Worm (Caenorhabditis elegans) whole organism, late embryonic: Measurements from ENCODE around the gene R107.2.

Source experiments
- ceh-18 ChIP-seq: sonication (generic microtip); optimal IDR thresholded peaks from 2 replicates; lab custom pipeline; 2016; ENCODE audit warnings: missing genetic modification characterization, missing compliant biosample characterization
- ceh-9 ChIP-seq: sonication (generic microtip); optimal IDR thresholded peaks from 2 replicates; lab custom pipeline; 2016; ENCODE audit warnings: mild to moderate bottlenecking, missing genetic modification characterization, inconsistent platforms, missing compliant biosample characterization
- ets-4 ChIP-seq: sonication (generic microtip); optimal IDR thresholded peaks from 2 replicates; lab custom pipeline; 2016; ENCODE audit warnings: missing genetic modification characterization, missing compliant biosample characterization
- fkh-10 ChIP-seq: fragments of 150-350 bp; optimal IDR thresholded peaks from 2 replicates; lab custom pipeline; 2014; ENCODE audit warnings: missing biosample characterization, missing genetic modification reagents, missing genetic modification characterization
- hlh-8 ChIP-seq: sonication (generic microtip); optimal IDR thresholded peaks from 2 replicates; lab custom pipeline; 2016; ENCODE audit warnings: missing genotype, missing genetic modification characterization, missing compliant biosample characterization
- lin-11 ChIP-seq: fragments of 200-800 bp; sonication (Bioruptor generic); optimal IDR thresholded peaks from 2 replicates; lab custom pipeline; 2018; ENCODE audit warnings: mild to moderate bottlenecking, missing genetic modification characterization, missing compliant biosample characterization
- mec-3 ChIP-seq: sonication (generic microtip); optimal IDR thresholded peaks from 2 replicates; lab custom pipeline; 2016; ENCODE audit warnings: borderline replicate concordance, missing genetic modification characterization, missing compliant biosample characterization
- nhr-232 ChIP-seq: sonication (generic microtip); optimal IDR thresholded peaks from 2 replicates; lab custom pipeline; 2016; ENCODE audit warnings: missing genetic modification characterization, missing compliant biosample characterization
- npax-4 ChIP-seq: sonication (generic microtip); optimal IDR thresholded peaks from 2 replicates; lab custom pipeline; 2016; ENCODE audit warnings: missing genetic modification characterization, missing compliant biosample characterization
- pha-4 ChIP-seq: fragments of 150-350 bp; optimal IDR thresholded peaks from 2 replicates; lab custom pipeline; 2018; ENCODE audit warnings: missing biosample characterization, missing genetic modification reagents, missing genetic modification characterization
- pqm-1 ChIP-seq: sonication (generic microtip); optimal IDR thresholded peaks from 2 replicates; lab custom pipeline; 2016; ENCODE audit warnings: missing genetic modification characterization, missing compliant biosample characterization
- sox-4 ChIP-seq: sonication (generic microtip); optimal IDR thresholded peaks from 2 replicates; lab custom pipeline; 2017; ENCODE audit warnings: mild to moderate bottlenecking, missing genetic modification characterization, inconsistent platforms, missing compliant biosample characterization
- tbx-2 ChIP-seq: sonication (generic microtip); optimal IDR thresholded peaks from 2 replicates; lab custom pipeline; 2016; ENCODE audit warnings: missing genetic modification characterization, missing compliant biosample characterization
- unc-55 ChIP-seq: sonication (generic microtip); optimal IDR thresholded peaks from 2 replicates; lab custom pipeline; 2017; ENCODE audit warnings: missing biosample characterization, missing genetic modification reagents, missing genetic modification characterization

DNA sequence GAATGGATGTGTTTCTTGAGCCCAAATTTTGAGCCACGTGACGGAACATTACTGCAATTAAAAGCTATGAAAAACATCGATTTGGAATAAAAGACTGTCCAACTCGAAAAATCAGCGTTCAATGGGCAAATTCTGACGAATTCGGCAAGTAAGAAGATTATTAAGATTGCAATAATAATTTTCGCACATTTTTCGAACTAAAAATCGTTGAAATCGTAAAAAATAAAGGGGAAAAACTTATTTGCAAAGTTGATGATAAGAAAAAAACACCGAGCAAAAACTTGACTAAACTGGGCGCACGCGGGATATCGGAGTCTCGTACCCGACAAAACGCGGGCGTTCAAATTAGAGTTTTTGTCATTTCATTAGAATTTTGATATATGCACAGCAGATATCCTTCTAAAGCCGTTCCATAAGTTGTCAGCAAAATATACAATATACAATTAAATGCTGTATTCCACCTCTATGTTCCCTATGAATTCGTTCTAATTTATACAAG is 43.6 kb upstream of the R107.2 start, which contains the start of the genes mccc-2 and mrpl-44:
- TF ChIP-seq ceh-18 (tag; lab: Kevin White, UChicago) (no peak), sox-4 (no peak), ceh-9 (tag; lab: Kevin White, UChicago) (no peak), fkh-10 (no peak), mec-3 (tag; lab: Kevin White, UChicago) (no peak), hlh-8 (tag; lab: Kevin White, UChicago) (no peak), unc-55 (no peak), ets-4 (tag; lab: Kevin White, UChicago) (no peak), lin-11 (tag; lab: Kevin White, UChicago) (no peak), pqm-1 (no peak), npax-4 (tag; lab: Kevin White, UChicago) (no peak), tbx-2 (no peak), nhr-232 (no peak), pha-4 (tag; lab: Kevin White, UChicago) (no peak)
